Fruit fly (Drosophila melanogaster): ENCODE measurements around the gene gammaTub23C.

gammaTub23C gene

DNA sequence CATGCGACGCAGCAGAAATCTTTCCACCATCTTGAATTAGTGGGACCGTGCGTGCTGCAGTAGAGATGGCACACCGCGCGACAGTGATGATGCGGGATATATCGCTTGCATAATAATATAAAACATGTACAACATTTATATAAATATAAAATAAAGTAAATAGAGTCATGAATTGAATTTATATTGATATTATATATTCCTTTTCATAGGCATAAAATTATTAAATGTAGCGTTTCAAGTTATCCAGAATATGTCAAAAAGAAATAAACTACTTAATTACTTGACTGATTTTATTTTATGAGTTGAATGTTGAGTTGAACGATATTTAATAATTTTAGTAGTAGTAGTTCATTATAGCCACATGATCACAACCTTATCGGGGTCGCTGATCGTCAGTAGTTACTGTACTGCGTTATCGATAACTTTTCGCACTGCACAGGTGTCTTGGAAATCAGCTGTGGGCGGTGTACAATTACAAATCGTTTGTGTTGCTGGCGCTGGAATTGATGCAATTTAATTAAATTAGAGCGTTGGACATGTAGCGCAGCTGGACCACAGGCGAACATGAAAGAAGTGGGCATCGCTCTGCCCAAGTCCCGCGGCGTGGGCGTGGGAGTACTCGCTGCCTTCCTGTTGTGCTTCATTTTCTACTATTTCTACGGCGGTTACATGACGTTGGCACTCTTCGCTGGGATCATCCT lies 15.1 kb downstream of the gammaTub23C start, which contains the start of the genes Chd1 and Bem46 (continued):
- TF ChIP-seq CG13894 (tag; optimal IDR thresholded peaks at IDR 0.05) (peak; percentile 76), CG14050 (GFP tag; IDR thresholded peaks at IDR 0.05) (peak; percentile 69), gce (GFP tag; IDR thresholded peaks at IDR 0.05) (0 out of 3 replicates have a peak, but pooled peaks have one; percentile 8), Rx (GFP tag; IDR thresholded peaks at IDR 0.05) (peak; percentile 65), Hr51 (GFP tag; optimal IDR thresholded peaks at IDR 0.05) (peak in 1 of 2 experiments; percentile 64), hbn (GFP tag; IDR thresholded peaks at IDR 0.05; ENCODE audit: partially characterized antibody) (no peak), NK7.1 (GFP tag; optimal IDR thresholded peaks at IDR 0.05) (peak; percentile 56), CG14710 (tag; optimal IDR thresholded peaks at IDR 0.05) (peak; percentile 91), Pdp1 (GFP tag; optimal IDR thresholded peaks at IDR 0.05) (peak; percentile 79 to 82), bbx (GFP tag; IDR thresholded peaks at IDR 0.05; ENCODE audit: partially characterized antibody) (0 out of 2 replicates have a peak, but pooled peaks have one; percentile 22), sr (GFP tag; IDR thresholded peaks at IDR 0.05) (peak; percentile 48; the same call in 2 of the 3 replicates), jumu (GFP tag; optimal IDR thresholded peaks at IDR 0.05) (peak; percentile 69), CG3847 (GFP tag; IDR thresholded peaks at IDR 0.05) (peak; percentile 86), CG4424 (GFP tag; optimal IDR thresholded peaks at IDR 0.05) (peak; percentile 89), Med (GFP tag) (peak; percentile 93), CG8281 (tag; optimal IDR thresholded peaks at IDR 0.05) (no peak), gt (GFP tag; IDR thresholded peaks at IDR 0.05) (0 out of 2 replicates have a peak, but pooled peaks have one; percentile 28), CG5180 (GFP tag; optimal IDR thresholded peaks at IDR 0.05) (no peak), CG2875 (GFP tag; optimal IDR thresholded peaks at IDR 0.05) (peak; percentile 77), inv (GFP tag; IDR thresholded peaks at IDR 0.05; ENCODE audit: partially characterized antibody) (peak; percentile 39; the same call in 1 of the 2 replicates), CG10274 (GFP tag; optimal IDR thresholded peaks at IDR 0.05) (peak; percentile 48), Ptx1 (GFP tag; IDR thresholded peaks at IDR 0.05) (peak; percentile 91), CG7271 (tag; optimal IDR thresholded peaks at IDR 0.05) (peak; percentile 47), CG12942 (GFP tag; optimal IDR thresholded peaks at IDR 0.05) (peak; percentile 88), unc-4 (GFP tag; IDR thresholded peaks at IDR 0.05; ENCODE audit: partially characterized antibody) (0 out of 2 replicates have a peak, but pooled peaks have one; percentile 14), lab (GFP tag; optimal IDR thresholded peaks at IDR 0.05) (no peak), az2 (GFP tag; optimal IDR thresholded peaks at IDR 0.05) (peak; percentile 88), B-H1 (GFP tag; IDR thresholded peaks at IDR 0.05) (peak; percentile 77), CG14667 (GFP tag; IDR thresholded peaks at IDR 0.05) (peak; percentile 83), Mad (GFP tag; optimal IDR thresholded peaks at IDR 0.05) (peak; percentile 79), CG11247 (GFP tag; IDR thresholded peaks at IDR 0.05) (peak; percentile 71; the same call in 1 of the 2 replicates), disco-r (GFP tag; optimal IDR thresholded peaks at IDR 0.05) (peak; percentile 12), CG8944 (GFP tag; optimal IDR thresholded peaks at IDR 0.05) (peak; percentile 70), CG14860 (GFP tag; IDR thresholded peaks at IDR 0.05; ENCODE audit: partially characterized antibody) (no peak), CG17802 (tag; optimal IDR thresholded peaks at IDR 0.05) (peak; percentile 50), gcm2 (GFP tag; optimal IDR thresholded peaks at IDR 0.05) (peak; percentile 52), CG18599 (GFP tag; optimal IDR thresholded peaks at IDR 0.05) (peak; percentile 88), CG8388 (GFP tag; optimal IDR thresholded peaks at IDR 0.05) (peak; percentile 91), amos (GFP tag; IDR thresholded peaks at IDR 0.05; ENCODE audit: partially characterized antibody) (peak; percentile 36; the same call in 1 of the 2 replicates), cwo (GFP tag; optimal IDR thresholded peaks at IDR 0.05) (peak; percentile 79), CG4282 (GFP tag; optimal IDR thresholded peaks at IDR 0.05) (no peak), Camta (GFP tag; optimal IDR thresholded peaks at IDR 0.05) (peak; percentile 23), Usf (GFP tag; optimal IDR thresholded peaks at IDR 0.05) (peak; percentile 84), CG12155 (GFP tag; optimal IDR thresholded peaks at IDR 0.05) (peak; percentile 88), Asciz (GFP tag; optimal IDR thresholded peaks at IDR 0.05) (no peak), jing (GFP tag; optimal IDR thresholded peaks at IDR 0.05) (no peak), al (GFP tag; IDR thresholded peaks at IDR 0.05) (peak; percentile 83)
